Worm (Caenorhabditis elegans) whole organism, young adult: Measurements from ENCODE around the gene gtap-2.

Experiments
- bed-2 ChIP-seq: fragments of 200-800 bp; sonication (Bioruptor generic); IDR thresholded peaks from 2 replicates; pipeline ENCODE4 v1.3.6; 2022; ENCODE audit warnings: missing genetic modification reagents, missing genetic modification characterization, missing compliant biosample characterization
- ceh-100 ChIP-seq: fragments of 200-800 bp; sonication (Bioruptor generic); IDR thresholded peaks from 2 replicates; pipeline ENCODE4 v1.3.6; 2022; ENCODE audit warnings: missing genetic modification reagents, missing genetic modification characterization, missing compliant biosample characterization
- lin-40 ChIP-seq: sonication (generic microtip); optimal IDR thresholded peaks from 2 replicates; lab custom pipeline; 2016; ENCODE audit warnings: missing genetic modification characterization, mild to moderate bottlenecking, missing compliant biosample characterization, missing genotype, missing genetic modification reagents
- nfya-2 ChIP-seq: fragments of 200-800 bp; sonication (Bioruptor generic); IDR thresholded peaks from 2 replicates; pipeline ENCODE4 v1.3.6; 2022; ENCODE audit warnings: missing genetic modification reagents, missing genetic modification characterization, missing compliant biosample characterization
- snpc-1.1 ChIP-seq: sonication (generic microtip); optimal IDR thresholded peaks from 2 replicates; lab custom pipeline; 2017; ENCODE audit warnings: missing genetic modification characterization, mild to moderate bottlenecking, missing compliant biosample characterization, antibody characterized with exemption, moderate library complexity, missing genotype, missing genetic modification reagents; ENCODE audit not compliant: insufficient read depth
- ztf-25 ChIP-seq: fragments of 200-800 bp; sonication (Bioruptor generic); IDR thresholded peaks from 2 replicates; pipeline ENCODE4 v1.3.6; 2022; ENCODE audit warnings: missing genetic modification reagents, missing genetic modification characterization, missing compliant biosample characterization

DNA sequence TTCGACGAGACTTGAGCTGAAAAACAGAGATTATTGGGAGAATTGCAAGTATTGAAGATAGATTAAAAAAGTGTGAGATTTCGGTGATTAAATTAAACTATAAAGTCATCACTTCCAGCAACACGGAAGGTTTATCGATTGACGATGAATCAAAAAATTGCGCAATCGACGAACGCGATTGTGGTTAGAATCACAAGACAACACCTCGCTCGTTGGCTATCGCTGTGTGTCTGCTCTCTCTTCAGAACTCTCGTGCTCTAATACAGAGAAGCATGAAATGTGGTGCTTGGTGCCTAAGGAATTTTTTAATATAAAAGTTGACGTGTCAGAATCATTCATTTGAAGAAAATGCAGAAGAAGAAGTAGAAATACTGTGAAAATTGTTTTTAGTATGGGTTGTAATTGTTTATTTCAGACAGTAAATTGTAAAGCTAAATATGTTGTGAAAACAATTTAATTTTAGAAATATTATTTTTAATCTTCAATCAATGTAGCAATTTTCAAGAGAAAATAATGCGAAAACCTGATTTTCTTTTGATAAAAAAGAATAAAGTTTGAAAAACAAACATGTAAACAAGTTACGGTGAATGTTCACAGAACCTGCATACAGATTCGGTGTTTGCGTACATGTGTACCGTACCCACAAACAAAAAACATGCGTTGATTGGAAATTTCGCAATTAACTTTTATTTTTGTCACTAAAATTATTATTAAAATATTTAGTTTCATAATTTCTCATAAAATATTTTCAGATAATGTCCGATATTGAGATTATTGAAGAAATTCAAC lies 19.0 kb downstream of the gtap-2 start, which contains the start of the genes ZK632.10 and ZK632.11:
- TF ChIP-seq ceh-100 (no peak), nfya-2 (GFP tag; lab: Robert Waterston, UW) (no peak), ztf-25 (no peak), snpc-1.1 (tag; lab: Kevin White, UChicago) (no peak), bed-2 (no peak), lin-40 (tag; lab: Kevin White, UChicago) (no peak)
